Worm (Caenorhabditis elegans) whole organism, L4 larva: ENCODE data around the gene cmtr-2.

Experiments used
- T26A8.4 ChIP-seq: fragments of 200-800 bp; sonication (Bioruptor generic); IDR thresholded peaks from 2 replicates; pipeline ENCODE4 v1.3.6; 2022; ENCODE audit warnings: missing genetic modification characterization, missing compliant biosample characterization
- Y105C5A.15 ChIP-seq: fragments of 200-800 bp; sonication (Bioruptor generic); IDR thresholded peaks from 2 replicates; pipeline ENCODE4 v1.3.6; 2022; ENCODE audit warnings: missing genetic modification characterization, missing compliant biosample characterization
- ZK337.2 ChIP-seq: fragments of 200-800 bp; sonication (Bioruptor generic); IDR thresholded peaks from 2 replicates; pipeline ENCODE4 v1.3.6; 2022; ENCODE audit warnings: missing genetic modification reagents, missing genetic modification characterization, missing compliant biosample characterization
- aha-1 ChIP-seq: fragments of 150-350 bp; peaks from one replicate; lab custom pipeline; 2014; ENCODE audit warnings: missing biosample characterization, missing genetic modification characterization
- arid-1 ChIP-seq: fragments of 200-800 bp; sonication (Bioruptor generic); conservative IDR thresholded peaks from 2 replicates; pipeline ENCODE4 v1.3.6; 2022; ENCODE audit warnings: missing genetic modification reagents, missing genetic modification characterization, missing compliant biosample characterization
- cey-2 ChIP-seq: sonication (generic microtip); optimal IDR thresholded peaks from 3 replicates; lab custom pipeline; 2017; ENCODE audit warnings: missing genetic modification characterization, mild to moderate bottlenecking, missing compliant biosample characterization, antibody characterized with exemption, borderline replicate concordance; ENCODE audit not compliant: insufficient read depth
- daf-16 ChIP-seq, 3 experiments: sonication (generic microtip); optimal IDR thresholded peaks; 2 replicates each; lab custom pipeline; 2016 to 2017; ENCODE audit warnings: missing genetic modification characterization in 3 of 3, missing genetic modification reagents in 3 of 3, mild to moderate bottlenecking in 2 of 3, missing compliant biosample characterization in 2 of 3, missing biosample characterization in 1 of 3, moderate library complexity in 1 of 3
- daf-19 ChIP-seq: fragments of 200-800 bp; sonication (Bioruptor generic); conservative IDR thresholded peaks from 2 replicates; pipeline ENCODE4 v1.3.6; 2022; ENCODE audit warnings: missing genetic modification characterization, missing compliant biosample characterization
- dmd-6 ChIP-seq: fragments of 200-800 bp; sonication (Bioruptor generic); IDR thresholded peaks from 2 replicates; pipeline ENCODE4 v1.3.6; 2022; ENCODE audit warnings: missing genetic modification reagents, missing genetic modification characterization, missing compliant biosample characterization
- dmd-8 ChIP-seq: fragments of 200-800 bp; sonication (Bioruptor generic); IDR thresholded peaks from 2 replicates; pipeline ENCODE4 v1.3.6; 2022; ENCODE audit warnings: missing genetic modification characterization, missing compliant biosample characterization
- dpl-1 ChIP-seq: fragments of 150-350 bp; optimal IDR thresholded peaks from 2 replicates; lab custom pipeline; 2014; ENCODE audit warnings: missing biosample characterization, missing genetic modification reagents, missing genetic modification characterization
- duxl-1 ChIP-seq: sonication (generic microtip); optimal IDR thresholded peaks from 2 replicates; lab custom pipeline; 2016; ENCODE audit warnings: mild to moderate bottlenecking, missing genetic modification characterization, moderate library complexity, missing compliant biosample characterization; ENCODE audit not compliant: poor library complexity
- dve-1 ChIP-seq: sonication (generic microtip); optimal IDR thresholded peaks from 2 replicates; lab custom pipeline; 2017; ENCODE audit warnings: antibody characterized with exemption, mild to moderate bottlenecking, missing genetic modification characterization, missing compliant biosample characterization; ENCODE audit not compliant: insufficient read depth
- egl-27 ChIP-seq: sonication (generic microtip); optimal IDR thresholded peaks from 3 replicates; lab custom pipeline; 2017; ENCODE audit warnings: missing biosample characterization, missing genetic modification reagents, missing genetic modification characterization
- egl-43 ChIP-seq: fragments of 200-800 bp; sonication (Bioruptor generic); IDR thresholded peaks from 2 replicates; pipeline ENCODE4 v1.3.6; 2022; ENCODE audit warnings: missing genetic modification reagents, missing genetic modification characterization, missing compliant biosample characterization
- gei-8 ChIP-seq: fragments of 200-800 bp; sonication (Bioruptor generic); optimal IDR thresholded peaks from 2 replicates; lab custom pipeline; 2018; ENCODE audit warnings: mild to moderate bottlenecking, missing genetic modification characterization, missing compliant biosample characterization
- hif-1 ChIP-seq, 2 experiments: sonication (generic microtip); optimal IDR thresholded peaks; 2 replicates each; lab custom pipeline; 2016 to 2017; ENCODE audit warnings: missing compliant biosample characterization in 2 of 2, missing genetic modification characterization in 2 of 2, missing genetic modification reagents in 2 of 2, missing genotype in 2 of 2, mild to moderate bottlenecking in 1 of 2
- hlh-11 ChIP-seq: fragments of 200-800 bp; sonication (Bioruptor generic); optimal IDR thresholded peaks from 2 replicates; lab custom pipeline; 2018; ENCODE audit warnings: mild to moderate bottlenecking, missing genetic modification characterization, missing compliant biosample characterization
- lin-1 ChIP-seq: fragments of 200-800 bp; sonication (Bioruptor generic); IDR thresholded peaks from 2 replicates; pipeline ENCODE4 v1.3.6; 2022; ENCODE audit warnings: missing genetic modification reagents, missing genetic modification characterization, missing compliant biosample characterization
- lin-13 ChIP-seq: fragments of 150-350 bp; optimal IDR thresholded peaks from 2 replicates; lab custom pipeline; 2014; ENCODE audit warnings: missing biosample characterization, missing genetic modification reagents, missing genetic modification characterization
- lin-38 ChIP-seq: fragments of 200-800 bp; sonication (Bioruptor generic); IDR thresholded peaks from 2 replicates; pipeline ENCODE4 v1.3.6; 2022; ENCODE audit warnings: missing genetic modification reagents, missing genetic modification characterization, missing compliant biosample characterization
- lir-3 ChIP-seq: sonication (generic microtip); optimal IDR thresholded peaks from 2 replicates; lab custom pipeline; 2016; ENCODE audit warnings: mild to moderate bottlenecking, missing genetic modification characterization, missing compliant biosample characterization
- lsy-2 ChIP-seq, 2 experiments: fragments of 150-350 bp in 1 of 2; sonication (generic microtip) in 1 of 2; optimal IDR thresholded peaks; 2 replicates each; lab custom pipeline; 2014 to 2017; ENCODE audit warnings: missing biosample characterization in 2 of 2, missing genetic modification characterization in 2 of 2
- mdt-29 ChIP-seq: fragments of 200-800 bp; sonication (Bioruptor generic); IDR thresholded peaks from 2 replicates; pipeline ENCODE4 v1.3.6; 2022; ENCODE audit warnings: missing genetic modification reagents, missing genetic modification characterization, missing compliant biosample characterization
- mep-1 ChIP-seq: fragments of 150-350 bp; sonication (generic microtip); optimal IDR thresholded peaks from 3 replicates; lab custom pipeline; 2014; ENCODE audit warnings: missing biosample characterization, missing genetic modification characterization
- mes-2 ChIP-seq: sonication (generic microtip); optimal IDR thresholded peaks from 2 replicates; lab custom pipeline; 2016; ENCODE audit warnings: missing genotype, mild to moderate bottlenecking, missing genetic modification characterization, missing compliant biosample characterization; ENCODE audit not compliant: poor library complexity, severe bottlenecking
- mxl-3 ChIP-seq: fragments of 200-800 bp; sonication (Bioruptor generic); optimal IDR thresholded peaks from 2 replicates; lab custom pipeline; 2018; ENCODE audit warnings: mild to moderate bottlenecking, missing genetic modification characterization, missing compliant biosample characterization
- nhr-11 ChIP-seq: fragments of 150-350 bp; optimal IDR thresholded peaks from 2 replicates; lab custom pipeline; 2014; ENCODE audit warnings: missing biosample characterization, missing genetic modification characterization
- nhr-28 ChIP-seq: fragments of 150-350 bp; optimal IDR thresholded peaks from 2 replicates; lab custom pipeline; 2014; ENCODE audit warnings: missing biosample characterization, missing genetic modification characterization
- nhr-42 ChIP-seq: fragments of 200-800 bp; sonication (Bioruptor generic); IDR thresholded peaks from 2 replicates; pipeline ENCODE4 v1.3.6; 2022; ENCODE audit warnings: missing genetic modification characterization, missing compliant biosample characterization
- nhr-48 ChIP-seq: sonication (generic microtip); optimal IDR thresholded peaks from 2 replicates; lab custom pipeline; 2016; ENCODE audit warnings: mild to moderate bottlenecking, missing genetic modification characterization, missing compliant biosample characterization
- pqm-1 ChIP-seq: sonication (generic microtip); optimal IDR thresholded peaks from 2 replicates; lab custom pipeline; 2017; ENCODE audit warnings: missing biosample characterization, missing genetic modification characterization
- saeg-2 ChIP-seq: fragments of 200-800 bp; sonication (Bioruptor generic); IDR thresholded peaks from 2 replicates; pipeline ENCODE4 v1.3.6; 2022; ENCODE audit warnings: missing genetic modification reagents, missing genetic modification characterization, missing compliant biosample characterization
- sdz-12 ChIP-seq: fragments of 200-800 bp; sonication (Bioruptor generic); optimal IDR thresholded peaks from 2 replicates; lab custom pipeline; 2018; ENCODE audit warnings: mild to moderate bottlenecking, missing genetic modification characterization, missing compliant biosample characterization
- snpc-1.2 ChIP-seq: fragments of 200-800 bp; sonication (Bioruptor generic); IDR thresholded peaks from 2 replicates; pipeline ENCODE4 v1.3.6; 2022; ENCODE audit warnings: missing genetic modification reagents, missing genetic modification characterization, missing compliant biosample characterization
- snpc-4 ChIP-seq: fragments of 150-350 bp; optimal IDR thresholded peaks from 2 replicates; lab custom pipeline; 2014; ENCODE audit warnings: missing biosample characterization, missing genetic modification characterization
- spr-1 ChIP-seq: sonication (generic microtip); optimal IDR thresholded peaks from 2 replicates; lab custom pipeline; 2016; ENCODE audit warnings: mild to moderate bottlenecking, missing genetic modification characterization, missing compliant biosample characterization
- tra-1 ChIP-seq: fragments of 200-800 bp; sonication (Bioruptor generic); IDR thresholded peaks from 2 replicates; pipeline ENCODE4 v1.3.6; 2022; ENCODE audit warnings: missing genetic modification reagents, missing genetic modification characterization, missing compliant biosample characterization
- unc-62 ChIP-seq, 3 experiments: fragments of 150-350 bp in 1 of 3; sonication (generic microtip); optimal IDR thresholded peaks in 2 of 3; peaks in 1 of 3; 1 replicate in 1 of 3; 2 replicates in 2 of 3; lab custom pipeline; 2014 to 2017; ENCODE audit warnings: missing biosample characterization in 3 of 3, missing genetic modification characterization in 3 of 3, missing genetic modification reagents in 3 of 3, missing genotype in 1 of 3
- vab-7 ChIP-seq: fragments of 200-800 bp; sonication (Bioruptor generic); IDR thresholded peaks from 2 replicates; pipeline ENCODE4 v1.3.6; 2022; ENCODE audit warnings: missing genetic modification reagents, missing genetic modification characterization, missing compliant biosample characterization
- zfp-3 ChIP-seq: fragments of 200-800 bp; sonication (Bioruptor generic); conservative IDR thresholded peaks from 2 replicates; pipeline ENCODE4 v1.3.6; 2022; ENCODE audit warnings: missing genetic modification reagents, missing genetic modification characterization, missing compliant biosample characterization

cmtr-2 gene

DNA sequence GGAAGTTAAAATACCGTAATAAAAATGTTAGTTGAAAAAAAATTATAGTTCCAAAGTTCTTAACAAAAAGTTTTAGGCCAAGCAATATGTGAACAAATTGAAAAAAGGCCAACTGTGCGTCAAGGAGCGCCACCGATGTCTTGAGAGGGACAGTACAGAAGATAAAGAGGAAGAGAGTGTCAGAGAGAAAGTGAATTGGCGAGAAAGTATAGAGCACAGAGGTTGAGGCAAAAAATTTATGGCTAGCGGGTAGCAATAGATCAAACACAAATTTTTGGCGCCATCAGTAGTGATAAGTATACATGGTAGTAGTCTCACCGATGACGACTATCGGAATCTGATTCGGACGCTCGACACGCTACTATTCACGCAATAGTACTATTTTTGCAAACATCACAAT lies 10.9 kb upstream of the cmtr-2 start:
- TF ChIP-seq mep-1 (tag; lab: Kevin White, UChicago) (peak; percentile 14), lsy-2 (tag; optimal IDR thresholded peaks at IDR 0.05; lab: Kevin White, UChicago) (peak in 1 of 2 experiments; percentile 19), snpc-4 (no peak), dve-1 (tag; lab: Kevin White, UChicago) (peak; percentile 43), snpc-1.2 (no peak), daf-16 (GFP tag; optimal IDR thresholded peaks at IDR 0.05; lab: Kevin White, UChicago) (no peak), daf-16 (tag; optimal IDR thresholded peaks at IDR 0.05; lab: Kevin White, UChicago) (peak; percentile 5), mes-2 (tag; lab: Kevin White, UChicago) (peak; percentile 58), hif-1 (tag; optimal IDR thresholded peaks at IDR 0.05; lab: Kevin White, UChicago) (peak in 1 of 2 experiments; percentile 2), hlh-11 (tag; lab: Kevin White, UChicago) (peak; percentile 53), nhr-28 (tag; lab: Kevin White, UChicago) (peak; percentile 46), pqm-1 (tag; lab: Kevin White, UChicago) (peak; percentile 39), dmd-8 (GFP tag; lab: Robert Waterston, UW) (0 out of 2 replicates have a peak, but pooled peaks have one; percentile 11), nhr-11 (tag; lab: Kevin White, UChicago) (no peak), lin-1 (GFP tag; lab: Robert Waterston, UW) (no peak), dpl-1 (GFP tag; lab: Kevin White, UChicago) (peak; percentile 20)

DNA sequence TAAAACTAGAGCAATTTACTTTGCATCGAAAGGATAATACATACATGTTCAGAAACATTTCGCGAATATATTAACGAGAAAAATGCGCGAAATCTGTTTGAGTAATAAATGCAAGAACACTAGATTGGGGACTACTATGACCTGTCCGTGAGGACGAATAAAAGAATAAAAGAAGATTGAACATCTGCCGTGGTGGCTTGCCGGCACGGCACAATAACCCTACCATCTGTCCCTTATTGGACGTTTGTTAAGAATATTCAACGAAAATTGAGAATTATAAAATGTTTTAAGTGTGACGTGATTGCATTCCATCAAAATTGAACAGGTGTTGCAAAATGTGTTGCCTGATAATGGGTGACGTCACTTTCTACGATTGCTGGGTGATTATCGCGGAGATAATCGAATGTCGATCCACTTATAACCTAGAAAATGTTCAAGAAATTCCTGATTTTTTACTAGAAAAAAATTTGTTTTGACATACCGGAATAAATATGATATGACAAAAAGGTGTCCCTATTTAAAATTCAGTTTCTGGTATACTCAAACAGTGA lies 9.7 kb upstream of the cmtr-2 start:
- TF ChIP-seq unc-62 (GFP tag; optimal IDR thresholded peaks at IDR 0.05 in 1 of 2; lab: Kevin White, UChicago) (no peak), unc-62 (tag; optimal IDR thresholded peaks at IDR 0.05; lab: Kevin White, UChicago) (no peak), ZK337.2 (GFP tag; lab: Robert Waterston, UW) (0 out of 2 replicates have a peak, but pooled peaks have one; percentile 13)

DNA sequence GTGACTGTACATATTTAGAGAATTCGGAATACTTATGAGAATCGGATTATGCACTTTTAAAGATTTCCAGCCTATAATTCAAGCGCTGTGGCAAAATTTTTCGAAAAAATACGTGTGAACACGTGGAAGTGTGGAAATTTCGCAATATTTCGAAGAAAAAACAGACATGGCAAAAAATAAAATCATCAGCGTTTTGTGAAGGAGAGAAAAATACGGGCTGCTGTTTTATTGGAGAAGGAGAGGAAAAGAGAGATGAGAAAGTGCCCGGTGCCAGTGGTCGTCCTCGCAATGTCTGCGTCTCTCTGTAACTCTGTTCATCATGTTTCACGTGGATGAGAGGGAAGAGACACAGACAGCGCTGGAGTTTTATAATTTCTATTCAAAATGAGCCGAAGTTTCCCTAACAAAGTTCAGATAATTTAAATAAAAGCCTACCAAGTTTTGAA lies 9.2 kb upstream of the cmtr-2 start:
- peak; percentile 83 for TF ChIP-seq lin-38
- TF ChIP-seq egl-27 (tag; lab: Kevin White, UChicago), result no peak
- TF ChIP-seq vab-7 (GFP tag; lab: Robert Waterston, UW), result 0 out of 2 replicates have a peak, but pooled peaks have one; percentile 10
- TF ChIP-seq lir-3 (tag; lab: Kevin White, UChicago), result peak; percentile 25
- TF ChIP-seq saeg-2, result peak; percentile 63; the same call in 1 of the 2 replicates
- peak; percentile 54; the same call in 1 of the 2 replicates for TF ChIP-seq mdt-29 (GFP tag; lab: Robert Waterston, UW)
- TF ChIP-seq zfp-3 (GFP tag; lab: Robert Waterston, UW), result peak; percentile 82
- TF ChIP-seq daf-16 (GFP tag; optimal IDR thresholded peaks at IDR 0.05; lab: Kevin White, UChicago), result peak; percentile 17 to 68
- peak; percentile 68 for TF ChIP-seq daf-16 (tag; optimal IDR thresholded peaks at IDR 0.05; lab: Kevin White, UChicago)
- peak; percentile 7 for TF ChIP-seq lin-13 (GFP tag; lab: Kevin White, UChicago)
- peak; percentile 29 for TF ChIP-seq nhr-11 (tag; lab: Kevin White, UChicago)
- peak; percentile 41 for TF ChIP-seq nhr-28 (tag; lab: Kevin White, UChicago)
- TF ChIP-seq nhr-48 (tag; lab: Kevin White, UChicago), result peak; percentile 62
- peak; percentile 30 for TF ChIP-seq gei-8 (GFP tag; lab: Kevin White, UChicago)
- 0 out of 2 replicates have a peak, but pooled peaks have one; percentile 33 for TF ChIP-seq ZK337.2 (GFP tag; lab: Robert Waterston, UW)
- TF ChIP-seq Y105C5A.15 (GFP tag; lab: Robert Waterston, UW), result 0 out of 2 replicates have a peak, but pooled peaks have one; percentile 44
- no peak for TF ChIP-seq aha-1 (tag; lab: Kevin White, UChicago)
- peak; percentile 62 for TF ChIP-seq dmd-6
- TF ChIP-seq tra-1 (GFP tag; lab: Robert Waterston, UW), result peak; percentile 77
- peak; percentile 74 for TF ChIP-seq T26A8.4 (GFP tag; lab: Robert Waterston, UW)
- peak; percentile 77 for TF ChIP-seq duxl-1 (tag; lab: Kevin White, UChicago)
- TF ChIP-seq daf-19 (GFP tag; lab: Robert Waterston, UW), result 0 out of 2 replicates have a peak, but pooled peaks have one; percentile 66
- peak; percentile 65; the same call in 1 of the 2 replicates for TF ChIP-seq egl-43 (GFP tag; lab: Robert Waterston, UW)
- peak; percentile 54 for TF ChIP-seq sdz-12
- peak; percentile 94 for TF ChIP-seq arid-1
- peak; percentile 86 for TF ChIP-seq mes-2 (tag; lab: Kevin White, UChicago)
- peak; percentile 57 for TF ChIP-seq spr-1 (tag; lab: Kevin White, UChicago)
- peak; percentile 72 for TF ChIP-seq lin-1 (GFP tag; lab: Robert Waterston, UW)
- peak; percentile 63; the same call in 1 of the 2 replicates for TF ChIP-seq nhr-42 (GFP tag; lab: Robert Waterston, UW)
- TF ChIP-seq cey-2, result peak; percentile 7
- peak; percentile 83 for TF ChIP-seq mxl-3 (GFP tag; lab: Kevin White, UChicago)
- no peak for TF ChIP-seq dmd-8 (GFP tag; lab: Robert Waterston, UW)
- TF ChIP-seq dpl-1 (GFP tag; lab: Kevin White, UChicago), result peak; percentile 62
